Fruit fly (Drosophila melanogaster): ENCODE data around the gene Lrp4.
A peak's percentile ranks its signal among the peaks of the same experiment; 100 is the strongest.

DNA sequence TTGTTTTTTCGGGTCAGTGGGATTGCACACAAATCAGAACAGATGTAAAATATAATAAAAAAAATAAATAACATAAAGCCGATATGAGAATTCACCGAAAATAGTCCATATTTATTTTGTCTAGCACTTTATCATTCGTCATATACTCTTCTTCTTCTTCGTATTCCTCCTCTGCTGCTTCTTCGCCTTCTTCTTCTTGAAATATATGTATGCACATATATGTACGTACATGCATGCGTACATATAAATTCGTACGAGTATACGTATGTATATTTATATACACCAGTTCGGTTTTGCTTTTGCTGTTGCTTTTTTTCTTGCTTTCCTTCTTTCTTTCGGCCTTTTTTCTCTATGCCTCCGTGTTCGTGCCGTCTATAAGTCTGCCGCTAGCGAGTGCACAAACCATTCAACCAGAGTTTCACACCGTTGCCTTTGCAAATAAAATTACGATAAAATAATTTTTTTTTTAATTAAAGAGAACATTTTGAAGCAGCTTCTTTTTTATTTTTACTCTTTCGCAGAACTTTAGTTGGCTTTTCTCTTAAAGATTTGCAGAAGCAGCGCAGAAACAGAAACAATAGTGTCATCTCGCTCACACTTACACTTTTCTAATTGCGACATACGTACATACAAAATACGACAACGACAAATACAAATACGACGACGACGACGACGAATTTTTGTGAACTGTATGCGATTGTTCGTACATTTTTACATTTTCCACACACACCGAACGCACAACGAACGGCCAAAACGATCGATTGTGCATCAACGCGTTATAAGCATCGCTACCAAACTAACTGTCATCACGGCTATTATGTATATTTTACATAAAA lies 24.0 kb upstream of the Lrp4 start:
- peak; percentile 2 for TF ChIP-seq pad (GFP tag; optimal IDR thresholded peaks at IDR 0.05)
- TF ChIP-seq cnc (optimal IDR thresholded peaks at IDR 0.05): no peak
- peak; percentile 63 for TF ChIP-seq CG33017 (tag; optimal IDR thresholded peaks at IDR 0.05)
- TF ChIP-seq CG1620 (GFP tag; optimal IDR thresholded peaks at IDR 0.05): peak; percentile 42
- TF ChIP-seq CG11617 (GFP tag; optimal IDR thresholded peaks at IDR 0.05): peak; percentile 88
- TF ChIP-seq CG12768 (GFP tag; optimal IDR thresholded peaks at IDR 0.05): peak; percentile 37
- peak; percentile 93 for TF ChIP-seq cic (GFP tag; optimal IDR thresholded peaks at IDR 0.05)
- TF ChIP-seq kay (GFP tag; ENCODE audit: borderline replicate concordance): peak; percentile 99
